Fruit fly (Drosophila melanogaster) ovary, adult (tissue): Measurements from ENCODE around the gene Tak1.

Experiments
- CG17801 ChIP-seq: fragments of 200-800 bp; optimal IDR thresholded peaks from 2 replicates; lab custom pipeline; 2019; ENCODE audit warnings: missing biosample characterization, mild to moderate bottlenecking, missing genetic modification characterization, moderate library complexity; ENCODE audit not compliant: partially characterized antibody

The Tak1 gene

DNA sequence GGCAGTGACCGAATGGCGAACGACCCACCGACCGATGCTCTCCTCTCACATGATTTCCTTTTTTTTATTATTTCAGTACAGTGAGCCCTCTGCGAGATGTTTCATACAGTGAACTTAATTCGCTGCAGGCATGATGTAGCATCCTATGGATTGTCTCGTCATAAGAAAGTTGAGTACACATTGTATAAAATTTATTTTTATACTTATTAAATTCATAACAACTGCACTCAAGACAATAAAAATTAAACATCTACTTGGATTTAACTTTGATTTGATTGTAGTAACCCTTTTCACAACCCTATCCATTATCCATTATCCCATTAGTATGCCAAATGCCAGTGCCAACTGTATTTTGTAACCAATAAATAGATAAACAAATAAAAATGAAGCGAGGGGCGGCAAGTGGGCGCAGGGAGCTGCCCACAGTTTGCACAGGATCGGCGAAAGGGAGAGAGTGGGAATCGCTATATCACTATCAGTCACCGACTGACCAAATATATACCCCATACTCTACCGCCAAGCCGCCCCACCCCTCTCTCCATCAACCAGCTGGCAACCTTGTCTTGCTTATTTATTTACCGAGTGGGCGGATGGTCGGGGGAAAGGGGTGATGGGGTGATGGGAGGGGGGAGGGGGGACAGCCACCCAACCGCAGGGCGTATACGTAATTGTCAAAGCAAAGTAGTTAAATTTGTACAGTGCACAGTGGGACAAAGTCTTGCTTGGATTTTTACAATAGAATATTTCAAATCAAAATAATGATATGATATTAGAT lies 41.8 kb downstream of the Tak1 start:
- no peak for TF ChIP-seq CG17801

DNA sequence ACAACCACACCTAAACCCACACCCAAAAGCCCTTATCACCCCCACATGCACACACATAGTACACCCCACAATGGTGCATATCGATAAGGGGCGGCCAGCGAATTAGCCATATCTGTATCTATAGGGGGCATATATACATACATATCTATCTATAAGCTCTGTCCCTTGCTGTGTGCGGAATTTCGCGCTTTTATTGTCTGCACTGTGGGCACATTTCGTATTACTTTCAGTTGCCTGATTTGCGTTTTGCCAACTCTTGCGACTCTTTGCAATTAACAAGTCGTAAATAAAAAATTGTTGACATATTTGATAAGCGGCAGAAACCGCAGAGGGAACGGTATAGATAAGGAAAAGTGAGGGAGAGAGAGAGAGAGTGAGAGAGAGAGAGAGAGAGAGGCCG lies 43.3 kb downstream of the Tak1 start:
- no peak for TF ChIP-seq CG17801

dm6 chrX:20480382-20480781 lies 44.3 kb downstream of the Tak1 start:
- TF ChIP-seq CG17801: peak; percentile 23

- no peak for TF ChIP-seq CG17801
These were observed 46.1 kb downstream of the Tak1 start for dm6 chrX:20478674-20479073.

dm6 chrX:20470701-20471100 lies 54.0 kb downstream of the Tak1 start:
- TF ChIP-seq CG17801: no peak

DNA sequence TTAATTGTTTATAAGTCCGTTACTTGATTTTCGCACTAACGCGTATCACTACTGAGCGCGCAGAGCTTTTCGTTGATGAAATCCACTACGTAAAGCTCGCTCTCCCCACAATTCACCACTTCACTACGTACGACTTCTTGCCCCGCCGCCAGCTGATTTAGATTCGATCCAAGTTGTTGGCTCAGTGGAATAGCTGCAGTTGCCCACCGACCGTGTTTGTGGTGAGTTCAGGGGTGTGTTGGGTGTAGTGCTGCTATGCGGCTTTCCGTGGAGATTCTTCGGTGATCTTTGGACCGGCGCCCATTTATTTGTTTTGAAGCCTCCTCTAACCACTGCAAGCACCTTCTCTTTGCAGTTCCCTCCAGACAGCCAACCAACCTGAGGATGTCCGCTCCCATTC lies 56.5 kb downstream of the Tak1 start:
- peak; percentile 60 for TF ChIP-seq CG17801

- no peak for TF ChIP-seq CG17801
These were observed 57.6 kb downstream of the Tak1 start, which contains the start of gene GstT3 for dm6 chrX:20467155-20467554. Gene GstT3, plus strand, starts transcription at chrX:20467455.

dm6 chrX:20466382-20466928 lies 58.3 kb downstream of the Tak1 start:
- peak; percentile 55 for TF ChIP-seq CG17801
